Fruit fly (Drosophila melanogaster): ENCODE measurements around the gene Aven.

DNA sequence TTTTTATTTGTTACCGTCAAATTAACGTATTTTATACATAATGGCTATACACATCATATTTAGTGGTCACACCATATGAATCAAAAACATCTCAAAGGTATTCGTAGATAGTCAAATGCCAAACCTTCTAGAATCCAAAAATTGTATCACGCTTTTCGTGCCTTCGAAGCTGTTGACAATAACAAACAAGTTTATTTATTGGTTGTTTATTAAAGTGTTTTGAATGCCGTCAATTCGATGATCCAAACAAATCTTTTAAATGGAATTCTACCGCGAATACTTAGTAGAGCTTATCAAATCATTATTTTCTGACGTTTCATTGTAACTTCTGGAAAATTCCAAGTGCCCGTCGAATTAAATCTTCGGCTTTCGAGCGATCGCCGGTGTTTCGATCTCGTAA is 37.6 kb upstream of the Aven start:
- TF ChIP-seq CG6854 (GFP tag; optimal IDR thresholded peaks at IDR 0.05) (no peak), CG11762 (GFP tag; optimal IDR thresholded peaks at IDR 0.05; ENCODE audit: insufficient read depth) (no peak), svp (GFP tag) (no peak), Sox15 (GFP tag; optimal IDR thresholded peaks at IDR 0.05) (no peak), CG31627 (GFP tag; optimal IDR thresholded peaks at IDR 0.05) (no peak), Hr39 (GFP tag; optimal IDR thresholded peaks at IDR 0.05) (no peak), Hr4 (GFP tag; optimal IDR thresholded peaks at IDR 0.05) (no peak), CG3032 (tag; optimal IDR thresholded peaks at IDR 0.05) (no peak), CG34406 (GFP tag; optimal IDR thresholded peaks at IDR 0.05) (no peak), CG16779 (tag; optimal IDR thresholded peaks at IDR 0.05) (no peak), fd85E (GFP tag; optimal IDR thresholded peaks at IDR 0.05) (no peak)

Data from whole organism, prepupa.